Worm (Caenorhabditis elegans): ENCODE data around the gene irld-8.

DNA sequence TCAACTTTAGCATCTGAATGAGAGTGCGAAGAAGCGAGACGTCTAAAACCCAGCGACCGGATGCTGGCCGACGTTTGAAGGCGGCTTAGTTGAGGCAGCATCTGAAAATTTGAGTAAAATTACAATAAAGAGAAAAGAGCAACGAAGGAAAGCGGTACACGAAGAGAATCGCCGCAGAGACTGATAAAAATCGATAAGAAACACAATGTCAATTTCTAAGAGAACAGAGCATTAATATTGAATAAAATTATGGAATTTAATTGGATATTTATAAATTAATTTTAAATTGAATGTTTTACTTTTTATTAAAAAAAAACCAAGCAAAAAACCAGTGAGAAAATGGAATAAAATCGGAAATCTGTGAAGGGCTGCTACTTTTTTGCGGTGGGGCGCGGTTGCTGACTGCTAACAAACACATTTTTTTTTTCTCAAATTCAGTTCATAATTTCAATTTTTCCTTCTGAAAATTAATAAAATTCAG is 14.6 kb downstream of the irld-8 start, which contains the start of the genes ndub-11 and moc-3:
- TF ChIP-seq fos-1 (tag; optimal IDR thresholded peaks at IDR 0.05): no peak
- no peak for TF ChIP-seq zip-4 (GFP tag; optimal IDR thresholded peaks at IDR 0.05)
- no peak for TF ChIP-seq nhr-12 (tag; optimal IDR thresholded peaks at IDR 0.05)
- no peak for TF ChIP-seq nhr-76 (tag; optimal IDR thresholded peaks at IDR 0.05)
- TF ChIP-seq nhr-77 (tag; optimal IDR thresholded peaks at IDR 0.05): no peak
- no peak for TF ChIP-seq nhr-20 (tag; optimal IDR thresholded peaks at IDR 0.05)
- TF ChIP-seq unc-98 (GFP tag; IDR thresholded peaks at IDR 0.05): no peak
- TF ChIP-seq nhr-11 (tag; optimal IDR thresholded peaks at IDR 0.05): no peak
- no peak for TF ChIP-seq zag-1 (tag; optimal IDR thresholded peaks at IDR 0.05)
- no peak for TF ChIP-seq mef-2 (tag; optimal IDR thresholded peaks at IDR 0.05)
- TF ChIP-seq snpc-4 (tag; optimal IDR thresholded peaks at IDR 0.05): no peak
- TF ChIP-seq lsy-2 (tag; optimal IDR thresholded peaks at IDR 0.05): peak in 1 of 2 experiments; percentile 9

Measured in whole organism, L1 larva.